Fruit fly (Drosophila melanogaster) whole organism, embryonic: ENCODE measurements around the gene janB.

Experiments
- Abd-B ChIP-seq: fragments of 200-800 bp; sonication (Bioruptor generic); optimal IDR thresholded peaks from 2 replicates; lab custom pipeline; 2018; ENCODE audit warnings: missing biosample characterization, mild to moderate bottlenecking, missing genetic modification characterization, moderate library complexity
- Ada2b ChIP-seq: fragments of 200-800 bp; sonication (Bioruptor generic); IDR thresholded peaks from 2 replicates; pipeline ENCODE4 v1.3.6; 2022; ENCODE audit warnings: missing biosample characterization, missing genetic modification characterization
- Asciz ChIP-seq: fragments of 200-800 bp; sonication (Bioruptor generic); optimal IDR thresholded peaks from 2 replicates; lab custom pipeline; 2017; ENCODE audit warnings: missing biosample characterization, mild to moderate bottlenecking, missing genetic modification characterization, missing genetic modification reagents
- Atf3 ChIP-seq: fragments of 200-800 bp; sonication (Bioruptor generic); optimal IDR thresholded peaks from 3 replicates; lab custom pipeline; 2016; ENCODE audit warnings: missing biosample characterization, missing genetic modification characterization
- Awh ChIP-seq: fragments of 200-800 bp; sonication (Bioruptor generic); IDR thresholded peaks from 2 replicates; pipeline ENCODE4, ENCODE4 v1.3.6; 2022; ENCODE audit warnings: missing biosample characterization, missing genetic modification characterization
- CG10366 ChIP-seq: fragments of 200-800 bp; sonication (Bioruptor generic); IDR thresholded peaks from 2 replicates; pipeline ENCODE4 v1.3.6; 2022; ENCODE audit warnings: missing biosample characterization, missing genetic modification characterization
- CG11085 ChIP-seq: fragments of 200-800 bp; sonication (Bioruptor generic); IDR thresholded peaks from 2 replicates; pipeline ENCODE4 v1.3.6; 2022; ENCODE audit warnings: missing biosample characterization, missing genetic modification characterization
- CG12071 ChIP-seq: fragments of 200-800 bp; sonication (Bioruptor generic); optimal IDR thresholded peaks from 3 replicates; lab custom pipeline; 2018; ENCODE audit warnings: missing biosample characterization, mild to moderate bottlenecking, missing genetic modification characterization
- CG12391 ChIP-seq: fragments of 200-800 bp; sonication (Bioruptor generic); optimal IDR thresholded peaks from 3 replicates; lab custom pipeline; 2018; ENCODE audit warnings: missing biosample characterization, mild to moderate bottlenecking, missing genetic modification characterization, moderate library complexity
- CG15479 ChIP-seq: fragments of 200-800 bp; sonication (Bioruptor generic); optimal IDR thresholded peaks from 3 replicates; lab custom pipeline; 2019; ENCODE audit warnings: missing biosample characterization, mild to moderate bottlenecking, missing genetic modification characterization, moderate library complexity
- CG2202 ChIP-seq: fragments of 200-800 bp; sonication (Bioruptor generic); optimal IDR thresholded peaks from 2 replicates; lab custom pipeline; 2018; ENCODE audit warnings: missing biosample characterization, mild to moderate bottlenecking, missing genetic modification characterization
- CG31365 ChIP-seq: fragments of 200-800 bp; sonication (Bioruptor generic); optimal IDR thresholded peaks from 2 replicates; lab custom pipeline; 2018; ENCODE audit warnings: missing biosample characterization, mild to moderate bottlenecking, missing genetic modification characterization
- CG4730 ChIP-seq: fragments of 200-800 bp; sonication (Bioruptor generic); IDR thresholded peaks from 2 replicates; pipeline ENCODE4 v1.3.6; 2022; ENCODE audit warnings: missing biosample characterization, missing genetic modification characterization
- CG8359 ChIP-seq: fragments of 200-800 bp; sonication (Bioruptor generic); optimal IDR thresholded peaks from 2 replicates; lab custom pipeline; 2017; ENCODE audit warnings: missing biosample characterization, mild to moderate bottlenecking, missing genetic modification characterization, borderline replicate concordance
- CG8924 ChIP-seq: fragments of 200-800 bp; optimal IDR thresholded peaks from 3 replicates; lab custom pipeline; 2019; ENCODE audit warnings: missing biosample characterization, mild to moderate bottlenecking, missing genetic modification characterization, moderate library complexity
- Dfd ChIP-seq, 2 experiments: fragments of >200 bp; optimal IDR thresholded peaks; 2 replicates each; lab custom pipeline; 2017; ENCODE audit warnings: missing biosample characterization in 2 of 2, missing genetic modification characterization in 2 of 2
- Eip74EF ChIP-seq, 2 experiments: fragments of 200-800 bp in 1 of 2; fragments of >200 bp in 1 of 2; sonication (Bioruptor generic) in 1 of 2; optimal IDR thresholded peaks; 2 replicates each; lab custom pipeline; 2017 to 2019; ENCODE audit warnings: missing biosample characterization in 2 of 2, missing genetic modification characterization in 2 of 2, mild to moderate bottlenecking in 1 of 2, moderate library complexity in 1 of 2
- Gug ChIP-seq: fragments of 200-800 bp; sonication (Bioruptor generic); IDR thresholded peaks from 4 replicates; pipeline ENCODE4 v1.3.6; 2022; ENCODE audit warnings: missing biosample characterization, missing genetic modification characterization
- HHEX ChIP-seq: fragments of 200-800 bp; sonication (Bioruptor generic); optimal IDR thresholded peaks from 3 replicates; lab custom pipeline; 2017; ENCODE audit warnings: missing biosample characterization, mild to moderate bottlenecking, missing genetic modification characterization, missing genetic modification reagents
- HmgD ChIP-seq: fragments of 200-800 bp; sonication (Bioruptor generic); optimal IDR thresholded peaks from 3 replicates; lab custom pipeline; 2016; ENCODE audit warnings: missing biosample characterization, missing genetic modification characterization
- Six4 ChIP-seq: fragments of 200-800 bp; sonication (Bioruptor generic); optimal IDR thresholded peaks from 2 replicates; lab custom pipeline; 2016; ENCODE audit warnings: missing biosample characterization, missing genetic modification characterization
- Sox102F ChIP-seq: fragments of 200-800 bp; sonication (Bioruptor generic); optimal IDR thresholded peaks from 2 replicates; lab custom pipeline; 2018; ENCODE audit warnings: missing biosample characterization, mild to moderate bottlenecking, missing genetic modification characterization, moderate library complexity
- amos ChIP-seq: fragments of 200-800 bp; sonication (Bioruptor generic); IDR thresholded peaks from 2 replicates; pipeline ENCODE4 v1.3.6; 2022; ENCODE audit warnings: missing biosample characterization, missing genetic modification characterization; ENCODE audit not compliant: partially characterized antibody
- ap ChIP-seq: fragments of 200-800 bp; sonication (Bioruptor generic); IDR thresholded peaks from 2 replicates; pipeline ENCODE4 v1.3.6; 2022; ENCODE audit warnings: missing biosample characterization, missing genetic modification characterization
- az2 ChIP-seq: fragments of 200-800 bp; sonication (Bioruptor generic); optimal IDR thresholded peaks from 3 replicates; lab custom pipeline; 2016; ENCODE audit warnings: missing biosample characterization, missing genetic modification characterization
- crp ChIP-seq, 2 experiments: fragments of 200-800 bp; sonication (Bioruptor generic); optimal IDR thresholded peaks; 2 replicates in 1 of 2; 3 replicates in 1 of 2; lab custom pipeline; 2017; ENCODE audit warnings: missing biosample characterization in 2 of 2, missing genetic modification characterization in 2 of 2, mild to moderate bottlenecking in 1 of 2, moderate library complexity in 1 of 2
- disco-r ChIP-seq: fragments of 200-800 bp; sonication (Bioruptor generic); optimal IDR thresholded peaks from 2 replicates; lab custom pipeline; 2016; ENCODE audit warnings: missing biosample characterization, missing genetic modification characterization
- fd96Cb ChIP-seq: fragments of 200-800 bp; sonication (Bioruptor generic); optimal IDR thresholded peaks from 2 replicates; lab custom pipeline; 2018; ENCODE audit warnings: missing biosample characterization, mild to moderate bottlenecking, missing genetic modification characterization, moderate library complexity
- ftz-f1 ChIP-seq: fragments of 200-800 bp; sonication (Bioruptor generic); optimal IDR thresholded peaks from 2 replicates; lab custom pipeline; 2016; ENCODE audit warnings: missing biosample characterization, missing genetic modification characterization
- gcm ChIP-seq: fragments of 200-800 bp; sonication (Bioruptor generic); optimal IDR thresholded peaks from 2 replicates; lab custom pipeline; 2019; ENCODE audit warnings: missing biosample characterization, mild to moderate bottlenecking, missing genetic modification characterization, moderate library complexity
- gfzf ChIP-seq: fragments of 200-800 bp; sonication (Bioruptor generic); optimal IDR thresholded peaks from 2 replicates; lab custom pipeline; 2016; ENCODE audit warnings: missing biosample characterization, mild to moderate bottlenecking, missing genetic modification characterization, moderate library complexity
- lilli ChIP-seq: fragments of 200-800 bp; sonication (Bioruptor generic); optimal IDR thresholded peaks from 3 replicates; lab custom pipeline; 2016; ENCODE audit warnings: missing biosample characterization, missing genetic modification characterization
- maf-S ChIP-seq: fragments of 200-800 bp; sonication (Bioruptor generic); optimal IDR thresholded peaks from 2 replicates; lab custom pipeline; 2016; ENCODE audit warnings: missing biosample characterization, missing genetic modification characterization
- nmo ChIP-seq: fragments of 200-800 bp; sonication (Bioruptor generic); optimal IDR thresholded peaks from 2 replicates; lab custom pipeline; 2018; ENCODE audit warnings: missing biosample characterization, mild to moderate bottlenecking, missing genetic modification characterization, moderate library complexity
- nom ChIP-seq: fragments of 200-800 bp; sonication (Bioruptor generic); optimal IDR thresholded peaks from 2 replicates; lab custom pipeline; 2017; ENCODE audit warnings: missing biosample characterization, missing genetic modification characterization, mild to moderate bottlenecking, moderate library complexity, missing genetic modification reagents
- pita ChIP-seq: fragments of 200-800 bp; sonication (Bioruptor generic); optimal IDR thresholded peaks from 2 replicates; lab custom pipeline; 2017; ENCODE audit warnings: missing biosample characterization, mild to moderate bottlenecking, missing genetic modification characterization
- prd ChIP-seq, 3 experiments: fragments of >200 bp in 2 of 3; fragments of 200-800 bp in 1 of 3; sonication (Bioruptor generic) in 1 of 3; optimal IDR thresholded peaks in 2 of 3; IDR thresholded peaks in 1 of 3; 2 replicates in 2 of 3; 3 replicates in 1 of 3; pipeline versions ENCODE4 v1.3.6 to Lab custom; 2017 to 2022; ENCODE audit warnings: missing biosample characterization in 1 of 3, missing genetic modification characterization in 1 of 3
- sc ChIP-seq, 3 experiments: fragments of >200 bp in 2 of 3; fragments of 200-800 bp in 1 of 3; sonication (Bioruptor generic) in 1 of 3; optimal IDR thresholded peaks; 2 replicates in 2 of 3; 3 replicates in 1 of 3; lab custom pipeline; 2017; ENCODE audit warnings: mild to moderate bottlenecking in 1 of 3, missing biosample characterization in 1 of 3, missing genetic modification characterization in 1 of 3, missing genetic modification reagents in 1 of 3
- scrt ChIP-seq: fragments of 200-800 bp; sonication (Bioruptor generic); optimal IDR thresholded peaks from 2 replicates; lab custom pipeline; 2018; ENCODE audit warnings: missing biosample characterization, mild to moderate bottlenecking, missing genetic modification characterization, moderate library complexity
- slp2 ChIP-seq: fragments of 200-800 bp; sonication (Bioruptor generic); optimal IDR thresholded peaks from 2 replicates; lab custom pipeline; 2016; ENCODE audit warnings: missing biosample characterization, missing genetic modification characterization
- tll ChIP-seq, 2 experiments: fragments of 200-800 bp in 1 of 2; fragments of >200 bp in 1 of 2; sonication (Bioruptor generic) in 1 of 2; optimal IDR thresholded peaks; 2 replicates each; lab custom pipeline; 2017 to 2019; ENCODE audit warnings: missing biosample characterization in 2 of 2, missing genetic modification characterization in 2 of 2, mild to moderate bottlenecking in 1 of 2, moderate library complexity in 1 of 2
- tna ChIP-seq: fragments of 200-800 bp; sonication (Bioruptor generic); IDR thresholded peaks from 2 replicates; pipeline ENCODE4 v1.3.6; 2022; ENCODE audit warnings: missing biosample characterization, missing genetic modification characterization; ENCODE audit not compliant: partially characterized antibody
- vfl ChIP-seq: fragments of 200-800 bp; sonication (Bioruptor generic); optimal IDR thresholded peaks from 2 replicates; lab custom pipeline; 2016; ENCODE audit warnings: missing biosample characterization, missing genetic modification characterization
- vvl ChIP-seq: fragments of 200-800 bp; sonication (Bioruptor generic); IDR thresholded peaks from 2 replicates; pipeline ENCODE4 v1.3.6; 2022; ENCODE audit warnings: missing biosample characterization, missing genetic modification characterization

Gene janB

DNA sequence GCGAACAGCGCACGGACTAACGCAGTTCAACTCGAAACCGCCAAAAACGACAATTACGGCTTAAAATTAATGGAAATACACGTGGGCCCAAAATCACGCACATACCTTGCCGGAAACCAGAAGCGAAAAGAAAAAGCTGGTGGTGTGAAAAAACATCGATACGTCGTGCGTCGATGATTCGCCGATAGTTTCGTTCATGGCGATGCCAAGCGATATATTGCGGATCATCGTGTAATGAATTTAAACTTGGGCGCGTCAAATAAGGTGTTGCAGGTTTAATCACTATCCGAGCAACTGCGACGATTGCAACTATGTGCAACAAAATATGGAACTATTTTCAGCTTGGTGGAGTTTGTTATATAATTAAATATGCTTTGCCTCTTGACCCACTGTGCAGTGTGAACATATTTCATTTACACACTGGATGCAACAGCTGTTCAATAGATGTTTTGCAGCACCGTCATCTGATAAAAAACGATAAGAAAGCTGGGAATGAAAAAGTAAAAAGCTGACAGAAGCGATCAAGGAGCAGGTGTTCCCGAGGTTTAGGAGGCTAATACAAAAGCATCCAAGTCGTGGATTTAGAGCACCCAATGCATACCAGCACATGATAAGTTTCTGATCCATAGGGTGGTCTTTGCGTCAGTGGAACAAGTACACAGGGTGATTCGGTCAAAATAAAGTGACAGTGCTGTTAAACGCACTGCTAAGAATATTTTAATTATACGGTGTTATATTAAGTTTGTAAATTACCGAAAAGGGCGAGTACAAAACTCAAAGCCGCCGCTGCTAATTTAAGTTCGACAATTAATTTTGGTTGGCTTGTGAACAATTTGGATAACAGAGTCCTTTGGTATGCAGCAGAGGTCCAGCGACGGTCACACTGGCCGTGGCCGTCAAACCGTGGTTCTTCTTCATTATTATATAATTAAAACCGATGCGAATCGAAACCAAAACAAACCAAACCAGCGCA is 7.8 kb upstream of the janB start, which contains the start of the genes RpL32 and CG7943 (continued):
- TF ChIP-seq Ada2b (peak; percentile 94), vfl (GFP tag; lab: Kevin White, UChicago) (peak; percentile 94), Eip74EF (GFP tag; optimal IDR thresholded peaks at IDR 0.05; lab: Kevin White, UChicago) (peak in 1 of 2 experiments; percentile 65), gcm (GFP tag; lab: Kevin White, UChicago) (peak; percentile 88), nmo (GFP tag; lab: Kevin White, UChicago) (peak; percentile 96), Awh (peak; percentile 86), gfzf (GFP tag; lab: Kevin White, UChicago) (peak; percentile 75), Sox102F (GFP tag; lab: Kevin White, UChicago) (peak; percentile 78), tll (GFP tag; optimal IDR thresholded peaks at IDR 0.05; lab: Kevin White, UChicago) (peak; percentile 40 to 85), CG12071 (GFP tag; lab: Kevin White, UChicago) (peak; percentile 94), disco-r (peak; percentile 92), pita (GFP tag; lab: Kevin White, UChicago) (no peak), CG8924 (tag; lab: Kevin White, UChicago) (peak; percentile 91), sc (optimal IDR thresholded peaks at IDR 0.05; lab: Kevin White, UChicago) (no peak), sc (GFP tag; optimal IDR thresholded peaks at IDR 0.05; lab: Kevin White, UChicago) (peak; percentile 75), CG12391 (tag; lab: Kevin White, UChicago) (peak; percentile 92)

DNA sequence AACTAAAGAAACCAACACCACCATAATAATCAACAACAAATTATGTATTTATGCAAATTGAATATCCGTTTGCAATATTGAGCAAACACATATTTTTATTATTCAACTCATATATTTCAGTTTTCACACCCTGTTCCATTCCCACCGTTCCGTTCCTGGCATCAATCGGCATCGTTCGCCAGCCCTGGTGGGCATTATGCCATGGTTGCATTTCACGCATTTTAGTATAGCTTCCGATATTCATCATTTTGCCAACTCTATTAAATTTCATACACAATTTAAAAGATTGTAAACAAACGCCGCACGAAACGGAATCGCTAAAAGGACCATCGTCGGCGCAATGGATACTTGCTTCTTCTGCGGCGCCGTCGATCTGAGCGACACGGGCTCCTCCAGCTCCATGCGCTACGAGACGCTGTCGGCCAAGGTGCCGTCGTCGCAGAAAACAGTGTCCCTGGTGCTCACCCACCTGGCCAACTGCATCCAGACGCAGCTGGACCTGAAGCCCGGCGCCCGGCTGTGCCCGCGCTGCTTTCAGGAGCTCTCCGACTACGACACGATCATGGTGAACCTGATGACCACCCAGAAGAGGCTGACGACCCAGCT is 4.7 kb upstream of the janB start, which contains the start of gene Sry-delta:
Sry-delta (plus strand) TSS at position 203 of the 606 bp plus-strand sequence.
- TF ChIP-seq Abd-B (GFP tag; lab: Kevin White, UChicago) (peak; percentile 86), nom (peak; percentile 70), crp (GFP tag; optimal IDR thresholded peaks at IDR 0.05; lab: Kevin White, UChicago) (peak in 1 of 2 experiments; percentile 36), CG10366 (GFP tag; lab: Robert Waterston, UW) (peak; percentile 70), vvl (GFP tag; lab: Robert Waterston, UW) (peak; percentile 90), ap (GFP tag; lab: Robert Waterston, UW) (peak; percentile 46), CG15479 (no peak), Gug (GFP tag; lab: Robert Waterston, UW) (peak; percentile 87; the same call in 3 of the 4 replicates), fd96Cb (peak; percentile 46), tna (no peak; the same call in 1 of the 2 replicates), CG11085 (GFP tag; lab: Robert Waterston, UW) (peak; percentile 84), ftz-f1 (GFP tag; lab: Kevin White, UChicago) (peak; percentile 79), Dfd (GFP tag; optimal IDR thresholded peaks at IDR 0.05; lab: Kevin White, UChicago) (no peak), CG2202 (peak; percentile 48), maf-S (GFP tag; lab: Kevin White, UChicago) (peak; percentile 86), CG4730 (GFP tag; lab: Robert Waterston, UW) (peak; percentile 62), HmgD (GFP tag; lab: Kevin White, UChicago) (peak; percentile 96), HHEX (peak; percentile 73), slp2 (GFP tag; lab: Kevin White, UChicago) (peak; percentile 77), Atf3 (GFP tag; lab: Kevin White, UChicago) (peak; percentile 67), Asciz (GFP tag; lab: Kevin White, UChicago) (no peak), prd (optimal IDR thresholded peaks at IDR 0.05; lab: Kevin White, UChicago) (no peak), prd (GFP tag; IDR thresholded peaks at IDR 0.05; lab: Robert Waterston, UW) (peak; percentile 83), CG31365 (tag; lab: Kevin White, UChicago) (no peak), amos (peak; percentile 81), lilli (peak; percentile 93), scrt (no peak), CG8359 (GFP tag; lab: Kevin White, UChicago) (no peak), Six4 (peak; percentile 64), az2 (peak; percentile 72)
